Fruit fly (Drosophila melanogaster): ENCODE measurements around the gene Dtg.

The Dtg gene

DNA sequence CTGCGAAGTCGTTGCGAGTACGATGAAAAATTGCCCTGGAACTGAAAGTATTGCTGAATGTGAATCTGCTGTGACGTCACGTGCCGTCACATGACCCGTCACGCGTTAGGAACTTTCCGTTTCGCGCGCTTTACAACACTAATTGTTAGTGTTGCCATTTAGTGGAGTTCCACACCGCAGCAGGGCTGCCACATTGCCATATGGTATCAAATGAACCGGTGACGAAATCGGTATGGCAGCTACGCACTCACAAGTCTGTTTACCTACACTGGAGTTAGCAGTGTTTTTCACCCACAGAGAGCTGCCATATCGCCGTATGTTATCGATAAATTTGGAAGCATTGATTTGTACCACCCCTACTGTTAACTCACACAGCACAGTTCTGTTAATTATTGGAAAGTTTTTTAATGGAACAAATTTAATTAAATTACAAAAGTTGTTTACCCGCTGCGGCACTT lies 20.1 kb upstream of the Dtg start, which contains the start of the genes Vha55 and Snx3:
Gene Vha55, minus strand, starts transcription at position 139 of the 458 bp plus-strand sequence.
Gene Snx3, plus strand, starts transcription at position 341 of the 458 bp plus-strand sequence.
- peak; percentile 79 for TF ChIP-seq CG7101 (tag; optimal IDR thresholded peaks at IDR 0.05)
- TF ChIP-seq ovo (GFP tag; optimal IDR thresholded peaks at IDR 0.05): peak; percentile 91
- peak; percentile 90 for TF ChIP-seq Crg-1 (GFP tag; optimal IDR thresholded peaks at IDR 0.05)
- peak; percentile 61 for TF ChIP-seq CG12768 (GFP tag; optimal IDR thresholded peaks at IDR 0.05)
- peak; percentile 66 for TF ChIP-seq CG33017 (tag; optimal IDR thresholded peaks at IDR 0.05)
- peak; percentile 95 for TF ChIP-seq CG1620 (GFP tag; optimal IDR thresholded peaks at IDR 0.05)
- TF ChIP-seq CG5204 (GFP tag; optimal IDR thresholded peaks at IDR 0.05): no peak
- TF ChIP-seq bab1 (GFP tag; optimal IDR thresholded peaks at IDR 0.05): peak; percentile 81
- TF ChIP-seq Hr96 (GFP tag; optimal IDR thresholded peaks at IDR 0.05): peak; percentile 82
- TF ChIP-seq tj (GFP tag; optimal IDR thresholded peaks at IDR 0.05): peak; percentile 3
- peak; percentile 83 for TF ChIP-seq Clk (GFP tag; optimal IDR thresholded peaks at IDR 0.05)
- TF ChIP-seq CG7045 (GFP tag; optimal IDR thresholded peaks at IDR 0.05): peak; percentile 53
- TF ChIP-seq cnc (optimal IDR thresholded peaks at IDR 0.05): no peak
- peak; percentile 92 for TF ChIP-seq Mnt (GFP tag; optimal IDR thresholded peaks at IDR 0.05)
- peak; percentile 85 for TF ChIP-seq pad (GFP tag; optimal IDR thresholded peaks at IDR 0.05)
- peak; percentile 89 for TF ChIP-seq cic (GFP tag; optimal IDR thresholded peaks at IDR 0.05)
- TF ChIP-seq kay (GFP tag; ENCODE audit: borderline replicate concordance): no peak
- TF ChIP-seq CG14711 (tag; optimal IDR thresholded peaks at IDR 0.05): peak; percentile 63
- peak; percentile 81 for TF ChIP-seq toe (GFP tag; optimal IDR thresholded peaks at IDR 0.05)
- no peak for TF ChIP-seq CG11617 (GFP tag; optimal IDR thresholded peaks at IDR 0.05)

DNA sequence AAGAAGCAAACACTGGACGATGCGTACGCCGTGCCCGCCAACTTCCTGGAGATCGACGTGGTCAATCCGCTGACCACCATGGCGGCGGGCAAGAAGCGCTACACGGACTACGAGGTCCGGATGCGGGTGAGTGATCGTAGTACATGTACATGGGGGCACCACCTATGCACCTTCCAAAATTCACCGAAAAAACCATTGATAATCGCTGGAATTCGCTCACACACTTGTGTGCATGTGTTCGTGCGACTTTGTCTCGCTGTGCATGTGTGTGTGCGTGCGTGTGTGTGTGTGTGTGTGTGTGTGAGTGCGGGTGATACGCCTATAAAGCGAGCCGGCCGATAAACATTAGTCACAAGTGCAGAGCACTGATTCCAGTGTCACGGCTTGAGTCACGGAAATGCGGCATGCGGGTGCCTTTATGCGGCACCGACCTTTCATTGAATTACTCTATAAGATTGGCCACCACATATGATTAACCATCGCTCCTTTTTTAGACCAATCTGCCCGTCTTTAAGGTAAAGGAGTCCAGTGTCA lies 19.4 kb upstream of the Dtg start:
- TF ChIP-seq kay (GFP tag; ENCODE audit: borderline replicate concordance) (peak; percentile 81), Clk (GFP tag; optimal IDR thresholded peaks at IDR 0.05) (no peak), CG7101 (tag; optimal IDR thresholded peaks at IDR 0.05) (no peak), pad (GFP tag; optimal IDR thresholded peaks at IDR 0.05) (no peak), bab1 (GFP tag; optimal IDR thresholded peaks at IDR 0.05) (no peak), ovo (GFP tag; optimal IDR thresholded peaks at IDR 0.05) (no peak)

DNA sequence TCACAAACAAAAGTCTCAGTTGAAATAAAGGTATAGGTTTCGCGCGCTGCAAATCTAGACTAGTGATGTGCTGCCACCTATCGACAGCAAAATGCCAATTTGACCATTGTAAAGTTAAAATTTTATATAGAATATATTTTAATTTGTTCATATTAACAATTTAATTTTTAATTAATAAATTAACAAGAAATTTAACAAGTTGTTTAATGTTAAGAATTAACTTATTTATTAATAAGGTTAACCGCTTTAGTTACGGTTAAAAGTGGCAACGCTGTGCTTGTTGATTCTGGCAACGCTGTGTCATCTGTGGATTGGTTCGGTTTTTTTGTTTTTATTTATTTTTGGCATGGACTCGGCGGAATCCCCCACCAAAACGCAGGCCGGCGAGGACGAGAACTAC lies 17.5 kb upstream of the Dtg start, which contains the start of gene Not10:
Gene Not10, plus strand, starts transcription at position 279 of the 400 bp plus-strand sequence.
- TF ChIP-seq CG33017 (tag; optimal IDR thresholded peaks at IDR 0.05): peak; percentile 41
- no peak for TF ChIP-seq CG1620 (GFP tag; optimal IDR thresholded peaks at IDR 0.05)
- TF ChIP-seq cic (GFP tag; optimal IDR thresholded peaks at IDR 0.05): no peak
- peak; percentile 43 for TF ChIP-seq toe (GFP tag; optimal IDR thresholded peaks at IDR 0.05)
- peak; percentile 57 for TF ChIP-seq CG14711 (tag; optimal IDR thresholded peaks at IDR 0.05)
- TF ChIP-seq CG7101 (tag; optimal IDR thresholded peaks at IDR 0.05): peak; percentile 61
- no peak for TF ChIP-seq Clk (GFP tag; optimal IDR thresholded peaks at IDR 0.05)
- no peak for TF ChIP-seq CG12768 (GFP tag; optimal IDR thresholded peaks at IDR 0.05)
- no peak for TF ChIP-seq CG5204 (GFP tag; optimal IDR thresholded peaks at IDR 0.05)
- TF ChIP-seq Crg-1 (GFP tag; optimal IDR thresholded peaks at IDR 0.05): peak; percentile 50
- TF ChIP-seq tj (GFP tag; optimal IDR thresholded peaks at IDR 0.05): peak; percentile 8
- TF ChIP-seq cnc (optimal IDR thresholded peaks at IDR 0.05): no peak
- peak; percentile 59 for TF ChIP-seq bab1 (GFP tag; optimal IDR thresholded peaks at IDR 0.05)
- TF ChIP-seq Mnt (GFP tag; optimal IDR thresholded peaks at IDR 0.05): peak; percentile 13
- peak; percentile 17 for TF ChIP-seq CG11617 (GFP tag; optimal IDR thresholded peaks at IDR 0.05)
- no peak for TF ChIP-seq CG7045 (GFP tag; optimal IDR thresholded peaks at IDR 0.05)
- peak; percentile 71 for TF ChIP-seq kay (GFP tag; ENCODE audit: borderline replicate concordance)
- TF ChIP-seq pad (GFP tag; optimal IDR thresholded peaks at IDR 0.05): peak; percentile 7
- no peak for TF ChIP-seq Hr96 (GFP tag; optimal IDR thresholded peaks at IDR 0.05)
- peak; percentile 0 for TF ChIP-seq ovo (GFP tag; optimal IDR thresholded peaks at IDR 0.05)

DNA sequence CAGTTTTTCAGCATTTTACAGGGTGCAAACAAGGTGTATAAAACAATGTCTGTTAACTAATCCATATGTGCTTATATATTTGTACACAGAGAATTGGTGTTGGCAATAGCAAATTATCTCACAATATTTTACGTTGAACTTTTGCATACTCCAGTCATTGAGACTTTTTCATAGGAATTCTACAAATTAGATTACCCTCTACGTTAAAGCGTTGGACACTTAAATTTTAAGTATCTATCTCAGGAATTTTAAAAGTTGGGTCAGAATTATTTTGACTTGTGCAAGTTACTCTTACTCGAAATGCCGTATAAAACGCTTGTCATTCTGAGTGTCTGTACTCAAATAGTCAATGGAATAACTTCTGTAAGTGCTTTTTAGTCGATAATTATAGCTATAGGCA lies 14.8 kb upstream of the Dtg start, which contains the start of gene CG18530:
Gene CG18530, plus strand, starts transcription at position 301 of the 400 bp plus-strand sequence.
- TF ChIP-seq Hr96 (GFP tag; optimal IDR thresholded peaks at IDR 0.05): no peak

- TF ChIP-seq Crg-1 (GFP tag; optimal IDR thresholded peaks at IDR 0.05) (no peak), Clk (GFP tag; optimal IDR thresholded peaks at IDR 0.05) (no peak), bab1 (GFP tag; optimal IDR thresholded peaks at IDR 0.05) (no peak), kay (GFP tag; ENCODE audit: borderline replicate concordance) (no peak), tj (GFP tag; optimal IDR thresholded peaks at IDR 0.05) (no peak), CG1620 (GFP tag; optimal IDR thresholded peaks at IDR 0.05) (no peak), cic (GFP tag; optimal IDR thresholded peaks at IDR 0.05) (no peak), toe (GFP tag; optimal IDR thresholded peaks at IDR 0.05) (no peak), ovo (GFP tag; optimal IDR thresholded peaks at IDR 0.05) (no peak), CG12768 (GFP tag; optimal IDR thresholded peaks at IDR 0.05) (no peak), CG11617 (GFP tag; optimal IDR thresholded peaks at IDR 0.05) (no peak), CG14711 (tag; optimal IDR thresholded peaks at IDR 0.05) (no peak), CG5204 (GFP tag; optimal IDR thresholded peaks at IDR 0.05) (no peak), CG7045 (GFP tag; optimal IDR thresholded peaks at IDR 0.05) (no peak), Mnt (GFP tag; optimal IDR thresholded peaks at IDR 0.05) (no peak), cnc (optimal IDR thresholded peaks at IDR 0.05) (no peak), Hr96 (GFP tag; optimal IDR thresholded peaks at IDR 0.05) (no peak), CG7101 (tag; optimal IDR thresholded peaks at IDR 0.05) (no peak), pad (GFP tag; optimal IDR thresholded peaks at IDR 0.05) (no peak)
These were observed 13.2 kb upstream of the Dtg start, which contains the start of gene CG11598 for dm6 chr3R:12634617-12635016. Gene CG11598 (plus strand): TSS chr3R:12634917.

DNA sequence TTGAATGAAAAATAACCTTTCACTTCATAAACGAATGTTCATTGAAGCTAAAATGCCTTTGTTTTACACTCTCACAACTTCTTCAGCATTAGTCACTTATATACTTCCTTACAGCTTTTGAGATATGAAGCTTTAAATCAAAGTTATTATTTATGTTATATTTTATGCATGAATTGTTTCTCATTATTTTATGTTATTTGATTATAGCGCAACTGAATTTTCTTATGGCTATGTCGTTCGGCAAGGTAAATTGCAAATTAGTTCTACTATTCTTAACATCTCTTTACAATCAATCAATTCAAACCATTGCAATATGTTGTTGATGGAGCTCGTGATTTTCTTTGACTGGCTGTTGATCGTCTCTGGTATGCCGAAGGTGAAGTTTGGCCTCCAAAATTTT lies 11.6 kb upstream of the Dtg start, which contains the start of gene CG11600:
Gene CG11600, plus strand, starts transcription at position 301 of the 400 bp plus-strand sequence.
- TF ChIP-seq Hr96 (GFP tag; optimal IDR thresholded peaks at IDR 0.05): no peak
- no peak for TF ChIP-seq CG7101 (tag; optimal IDR thresholded peaks at IDR 0.05)
- no peak for TF ChIP-seq CG33017 (tag; optimal IDR thresholded peaks at IDR 0.05)
- no peak for TF ChIP-seq cic (GFP tag; optimal IDR thresholded peaks at IDR 0.05)
- no peak for TF ChIP-seq tj (GFP tag; optimal IDR thresholded peaks at IDR 0.05)
- TF ChIP-seq Clk (GFP tag; optimal IDR thresholded peaks at IDR 0.05): no peak
- no peak for TF ChIP-seq CG1620 (GFP tag; optimal IDR thresholded peaks at IDR 0.05)
- no peak for TF ChIP-seq kay (GFP tag; ENCODE audit: borderline replicate concordance)
- TF ChIP-seq Crg-1 (GFP tag; optimal IDR thresholded peaks at IDR 0.05): no peak
- TF ChIP-seq pad (GFP tag; optimal IDR thresholded peaks at IDR 0.05): no peak
- no peak for TF ChIP-seq CG11617 (GFP tag; optimal IDR thresholded peaks at IDR 0.05)
- TF ChIP-seq CG12768 (GFP tag; optimal IDR thresholded peaks at IDR 0.05): no peak
- no peak for TF ChIP-seq CG7045 (GFP tag; optimal IDR thresholded peaks at IDR 0.05)
- TF ChIP-seq CG5204 (GFP tag; optimal IDR thresholded peaks at IDR 0.05): no peak
- TF ChIP-seq Mnt (GFP tag; optimal IDR thresholded peaks at IDR 0.05): no peak
- TF ChIP-seq ovo (GFP tag; optimal IDR thresholded peaks at IDR 0.05): no peak
